Worm (Caenorhabditis elegans): Measurements from ENCODE around the gene nhr-235.

- TF ChIP-seq mep-1 (tag; optimal IDR thresholded peaks at IDR 0.05) (no peak), skn-1 (tag; optimal IDR thresholded peaks at IDR 0.05) (no peak), F49E8.2 (tag; optimal IDR thresholded peaks at IDR 0.05; ENCODE audit: borderline replicate concordance) (no peak), lim-7 (GFP tag; IDR thresholded peaks at IDR 0.05) (no peak)
Observed at ce11 chrII:12678867-12679134, 38.3 kb downstream of the nhr-235 start, which contains the start of gene Y38E10A.24.

Data from whole organism, L4 larva.